Fruit fly (Drosophila melanogaster): Measurements from ENCODE around the gene Ccdc39.
A peak's percentile ranks its signal among the peaks of the same experiment; 100 is the strongest.

The Ccdc39 gene

dm6 chr3R:4806318-4806757 lies 21.8 kb upstream of the Ccdc39 start (continued):
- TF ChIP-seq CG11247 (GFP tag; IDR thresholded peaks at IDR 0.05): no peak
- TF ChIP-seq Dp (GFP tag; optimal IDR thresholded peaks at IDR 0.05): no peak
- TF ChIP-seq Trl (optimal IDR thresholded peaks at IDR 0.05): peak; percentile 89 to 98
- peak; percentile 73 for TF ChIP-seq Trl (GFP tag; optimal IDR thresholded peaks at IDR 0.05)
- peak; percentile 24 for TF ChIP-seq Mad (GFP tag; optimal IDR thresholded peaks at IDR 0.05)
- no peak for TF ChIP-seq CG12744 (GFP tag; optimal IDR thresholded peaks at IDR 0.05)
- TF ChIP-seq Hey (tag; optimal IDR thresholded peaks at IDR 0.05): peak; percentile 28
- TF ChIP-seq ewg (GFP tag; optimal IDR thresholded peaks at IDR 0.05): peak; percentile 42
- TF ChIP-seq Fer1 (GFP tag; optimal IDR thresholded peaks at IDR 0.05): peak; percentile 84
- peak; percentile 50 for TF ChIP-seq CG11723 (GFP tag; optimal IDR thresholded peaks at IDR 0.05)
- peak; percentile 3 for TF ChIP-seq jing (GFP tag; optimal IDR thresholded peaks at IDR 0.05)
- no peak for TF ChIP-seq CG4404 (GFP tag; IDR thresholded peaks at IDR 0.05)
- peak; percentile 56 for TF ChIP-seq CG10654 (GFP tag; optimal IDR thresholded peaks at IDR 0.05)
- peak; percentile 35 for TF ChIP-seq phol (tag; optimal IDR thresholded peaks at IDR 0.05)
- 0 out of 2 replicates have a peak, but pooled peaks have one; percentile 18 for TF ChIP-seq CG14441 (GFP tag; IDR thresholded peaks at IDR 0.05)
- TF ChIP-seq CG33557 (GFP tag; optimal IDR thresholded peaks at IDR 0.05): peak; percentile 68
- peak; percentile 62 for TF ChIP-seq shn (GFP tag; optimal IDR thresholded peaks at IDR 0.05)
- TF ChIP-seq CG12219 (GFP tag; optimal IDR thresholded peaks at IDR 0.05): peak; percentile 55
- peak; percentile 46 for TF ChIP-seq Side (GFP tag; optimal IDR thresholded peaks at IDR 0.05)
- TF ChIP-seq wdn (GFP tag; IDR thresholded peaks at IDR 0.05): no peak
- TF ChIP-seq inv (GFP tag; IDR thresholded peaks at IDR 0.05; ENCODE audit: partially characterized antibody): no peak
- TF ChIP-seq kni (GFP tag; optimal IDR thresholded peaks at IDR 0.05): peak; percentile 78
- peak; percentile 60 for TF ChIP-seq NC2β (GFP tag; optimal IDR thresholded peaks at IDR 0.05)
- TF ChIP-seq BtbVII (GFP tag; optimal IDR thresholded peaks at IDR 0.05): peak; percentile 86
- TF ChIP-seq onecut (GFP tag; IDR thresholded peaks at IDR 0.05): peak; percentile 69
- no peak for TF ChIP-seq cato (GFP tag; optimal IDR thresholded peaks at IDR 0.05; ENCODE audit: borderline replicate concordance)
- peak; percentile 14; the same call in 1 of the 3 replicates for TF ChIP-seq ase (GFP tag; IDR thresholded peaks at IDR 0.05)
- peak; percentile 77 for TF ChIP-seq bab2 (GFP tag; optimal IDR thresholded peaks at IDR 0.05)
- TF ChIP-seq CG12071 (GFP tag; optimal IDR thresholded peaks at IDR 0.05): peak; percentile 87
- peak; percentile 42 for TF ChIP-seq HmgZ (tag; optimal IDR thresholded peaks at IDR 0.05)
- TF ChIP-seq CG12236 (GFP tag; optimal IDR thresholded peaks at IDR 0.05): peak; percentile 39
- TF ChIP-seq tgo (GFP tag; IDR thresholded peaks at IDR 0.05): no peak; the same call in 2 of the 3 replicates
- no peak for TF ChIP-seq CG17612 (GFP tag; IDR thresholded peaks at IDR 0.05)
- peak; percentile 10 for TF ChIP-seq emc (GFP tag; optimal IDR thresholded peaks at IDR 0.05)
- peak; percentile 67 for TF ChIP-seq CG14965 (GFP tag; optimal IDR thresholded peaks at IDR 0.05; ENCODE audit: borderline replicate concordance)
- TF ChIP-seq Meics (GFP tag; optimal IDR thresholded peaks at IDR 0.05): peak; percentile 68
- TF ChIP-seq odd (GFP tag; optimal IDR thresholded peaks at IDR 0.05): peak; percentile 83
- peak; percentile 40 for TF ChIP-seq Lhr (GFP tag; optimal IDR thresholded peaks at IDR 0.05)
- TF ChIP-seq gcm2 (GFP tag; optimal IDR thresholded peaks at IDR 0.05): peak; percentile 30
- peak; percentile 63 for TF ChIP-seq nom (GFP tag; optimal IDR thresholded peaks at IDR 0.05)
- no peak for TF ChIP-seq ERR (GFP tag; optimal IDR thresholded peaks at IDR 0.05)
- peak; percentile 17; the same call in 1 of the 2 replicates for TF ChIP-seq CG42726 (GFP tag; IDR thresholded peaks at IDR 0.05; ENCODE audit: partially characterized antibody)
- TF ChIP-seq CG10209 (GFP tag; optimal IDR thresholded peaks at IDR 0.05): peak; percentile 74
- TF ChIP-seq CG18262 (tag; optimal IDR thresholded peaks at IDR 0.05): peak; percentile 59
- TF ChIP-seq CG1529 (GFP tag; optimal IDR thresholded peaks at IDR 0.05): peak; percentile 70
- no peak for TF ChIP-seq nerfin-2 (GFP tag; IDR thresholded peaks at IDR 0.05; ENCODE audit: partially characterized antibody)
- peak; percentile 22 for TF ChIP-seq trh (GFP tag; optimal IDR thresholded peaks at IDR 0.05)
- no peak for TF ChIP-seq GATAe (GFP tag; conservative IDR thresholded peaks at IDR 0.05)
- peak; percentile 65 for TF ChIP-seq salm (tag; optimal IDR thresholded peaks at IDR 0.05)
- TF ChIP-seq CG17568 (GFP tag; optimal IDR thresholded peaks at IDR 0.05): peak; percentile 90
